Worm (Caenorhabditis elegans) whole organism, L2 larva: Measurements from ENCODE around the gene skr-10.

ENCODE experiments used
- C34F6.9 ChIP-seq: fragments of 150-350 bp; optimal IDR thresholded peaks from 2 replicates; lab custom pipeline; 2014; ENCODE audit warnings: missing biosample characterization, missing genetic modification characterization
- F13H6.1 ChIP-seq: sonication (generic microtip); optimal IDR thresholded peaks from 2 replicates; lab custom pipeline; 2016; ENCODE audit warnings: missing genetic modification characterization, missing compliant biosample characterization
- R02D3.7 ChIP-seq: fragments of 150-350 bp; optimal IDR thresholded peaks from 2 replicates; lab custom pipeline; 2014; ENCODE audit warnings: missing biosample characterization, missing genetic modification characterization
- Y55F3AM.14 ChIP-seq: fragments of 200-800 bp; sonication (Bioruptor generic); optimal IDR thresholded peaks from 2 replicates; lab custom pipeline; 2018; ENCODE audit warnings: mild to moderate bottlenecking, missing genetic modification characterization, missing compliant biosample characterization
- ZK546.5 ChIP-seq: sonication (generic microtip); optimal IDR thresholded peaks from 2 replicates; lab custom pipeline; 2017; ENCODE audit warnings: missing biosample characterization, missing genetic modification characterization
- alr-1 ChIP-seq: fragments of 150-350 bp; optimal IDR thresholded peaks from 2 replicates; lab custom pipeline; 2014; ENCODE audit warnings: missing biosample characterization, missing genetic modification characterization
- aly-2 ChIP-seq: fragments of 150-350 bp; optimal IDR thresholded peaks from 2 replicates; lab custom pipeline; 2014; ENCODE audit warnings: missing biosample characterization, missing genetic modification characterization
- ama-1 ChIP-seq: fragments of 150-350 bp; optimal IDR thresholded peaks from 2 replicates; lab custom pipeline; 2018; ENCODE audit warnings: inconsistent platforms
- blmp-1 ChIP-seq: sonication (generic microtip); optimal IDR thresholded peaks from 2 replicates; lab custom pipeline; 2017; ENCODE audit warnings: missing genetic modification characterization, mild to moderate bottlenecking, missing compliant biosample characterization, antibody characterized with exemption, moderate library complexity; ENCODE audit not compliant: insufficient read depth
- ceh-16 ChIP-seq: fragments of 150-350 bp; optimal IDR thresholded peaks from 2 replicates; lab custom pipeline; 2014; ENCODE audit warnings: missing biosample characterization, missing genetic modification characterization
- ceh-82 ChIP-seq: fragments of 150-350 bp; optimal IDR thresholded peaks from 2 replicates; lab custom pipeline; 2014; ENCODE audit warnings: missing biosample characterization, missing genetic modification characterization
- crh-2 ChIP-seq: sonication (generic microtip); optimal IDR thresholded peaks from 2 replicates; lab custom pipeline; 2017; ENCODE audit warnings: missing biosample characterization, missing genetic modification characterization
- dmd-4 ChIP-seq: sonication (generic microtip); optimal IDR thresholded peaks from 2 replicates; lab custom pipeline; 2017; ENCODE audit warnings: missing biosample characterization, missing genetic modification characterization
- egl-27 ChIP-seq: sonication (generic microtip); optimal IDR thresholded peaks from 3 replicates; lab custom pipeline; 2017; ENCODE audit warnings: missing biosample characterization, missing genetic modification reagents, missing genetic modification characterization
- elt-1 ChIP-seq: fragments of 150-350 bp; optimal IDR thresholded peaks from 2 replicates; lab custom pipeline; 2014; ENCODE audit warnings: missing biosample characterization, missing genetic modification characterization
- elt-3 ChIP-seq: sonication (generic microtip); optimal IDR thresholded peaks from 2 replicates; lab custom pipeline; 2017; ENCODE audit warnings: missing biosample characterization, missing genetic modification characterization
- fos-1 ChIP-seq: fragments of 150-350 bp; optimal IDR thresholded peaks from 2 replicates; lab custom pipeline; 2014; ENCODE audit warnings: missing biosample characterization, missing genetic modification characterization
- gmeb-1 ChIP-seq: fragments of 150-350 bp; optimal IDR thresholded peaks from 2 replicates; lab custom pipeline; 2014; ENCODE audit warnings: missing biosample characterization, missing genetic modification characterization
- lin-11 ChIP-seq: fragments of 150-350 bp; sonication (generic microtip); optimal IDR thresholded peaks from 2 replicates; lab custom pipeline; 2014; ENCODE audit warnings: missing biosample characterization, missing genetic modification characterization, inconsistent platforms, mixed read lengths
- lin-13 ChIP-seq: fragments of 150-350 bp; optimal IDR thresholded peaks from 2 replicates; lab custom pipeline; 2014; ENCODE audit warnings: missing biosample characterization, missing genetic modification reagents, missing genetic modification characterization
- lin-39 ChIP-seq: fragments of 150-350 bp; optimal IDR thresholded peaks from 2 replicates; lab custom pipeline; 2014; ENCODE audit warnings: missing biosample characterization, missing genetic modification reagents, missing genetic modification characterization
- lsy-2 ChIP-seq, 2 experiments: fragments of 150-350 bp in 1 of 2; sonication (generic microtip) in 1 of 2; optimal IDR thresholded peaks; 2 replicates each; lab custom pipeline; 2014 to 2017; ENCODE audit warnings: missing biosample characterization in 2 of 2, missing genetic modification characterization in 2 of 2
- mab-5 ChIP-seq: fragments of 150-350 bp; optimal IDR thresholded peaks from 2 replicates; lab custom pipeline; 2014; ENCODE audit warnings: missing biosample characterization, missing genetic modification characterization
- mbf-1 ChIP-seq: sonication (generic microtip); optimal IDR thresholded peaks from 2 replicates; lab custom pipeline; 2017; ENCODE audit warnings: missing biosample characterization, missing genetic modification characterization
- mdl-1 ChIP-seq, 2 experiments: fragments of 150-350 bp in 1 of 2; sonication (generic microtip) in 1 of 2; optimal IDR thresholded peaks; 2 replicates each; lab custom pipeline; 2017; ENCODE audit warnings: missing biosample characterization in 2 of 2, missing genetic modification characterization in 2 of 2
- nhr-10 ChIP-seq: sonication (generic microtip); optimal IDR thresholded peaks from 2 replicates; lab custom pipeline; 2017; ENCODE audit warnings: missing biosample characterization, missing genetic modification characterization
- nhr-11 ChIP-seq: fragments of 150-350 bp; optimal IDR thresholded peaks from 2 replicates; lab custom pipeline; 2014; ENCODE audit warnings: missing biosample characterization, missing genetic modification characterization
- nhr-12 ChIP-seq: fragments of 150-350 bp; optimal IDR thresholded peaks from 2 replicates; lab custom pipeline; 2014; ENCODE audit warnings: missing biosample characterization, missing genetic modification characterization
- nhr-129 ChIP-seq: fragments of 150-350 bp; optimal IDR thresholded peaks from 2 replicates; lab custom pipeline; 2014; ENCODE audit warnings: missing biosample characterization, missing genetic modification characterization
- nhr-21 ChIP-seq: fragments of 150-350 bp; optimal IDR thresholded peaks from 2 replicates; lab custom pipeline; 2014; ENCODE audit warnings: missing biosample characterization, missing genetic modification characterization
- nhr-23 ChIP-seq: fragments of 150-350 bp; optimal IDR thresholded peaks from 2 replicates; lab custom pipeline; 2014; ENCODE audit warnings: missing biosample characterization, missing genetic modification reagents, missing genetic modification characterization
- nhr-237 ChIP-seq: fragments of 150-350 bp; optimal IDR thresholded peaks from 2 replicates; lab custom pipeline; 2014; ENCODE audit warnings: missing biosample characterization, missing genetic modification characterization
- nhr-25 ChIP-seq: fragments of 150-350 bp; sonication (generic microtip); optimal IDR thresholded peaks from 3 replicates; lab custom pipeline; 2014; ENCODE audit warnings: missing biosample characterization, missing genetic modification characterization
- nhr-6 ChIP-seq: fragments of 150-350 bp; optimal IDR thresholded peaks from 2 replicates; lab custom pipeline; 2014; ENCODE audit warnings: missing biosample characterization, missing genetic modification characterization
- nhr-77 ChIP-seq: fragments of 150-350 bp; optimal IDR thresholded peaks from 2 replicates; lab custom pipeline; 2014; ENCODE audit warnings: missing biosample characterization, missing genetic modification characterization
- peb-1 ChIP-seq: fragments of 150-350 bp; optimal IDR thresholded peaks from 2 replicates; lab custom pipeline; 2014; ENCODE audit warnings: missing biosample characterization, missing genetic modification characterization
- sem-4 ChIP-seq: fragments of 150-350 bp; optimal IDR thresholded peaks from 2 replicates; lab custom pipeline; 2014; ENCODE audit warnings: missing biosample characterization, missing genetic modification reagents, missing genetic modification characterization
- skn-1 ChIP-seq: sonication (generic microtip); optimal IDR thresholded peaks from 2 replicates; lab custom pipeline; 2017; ENCODE audit warnings: missing biosample characterization, missing genetic modification characterization
- sma-3 ChIP-seq: sonication (generic microtip); optimal IDR thresholded peaks from 2 replicates; lab custom pipeline; 2016; ENCODE audit warnings: missing genetic modification reagents, missing genetic modification characterization, missing compliant biosample characterization
- sma-9 ChIP-seq, 2 experiments: fragments of 150-350 bp in 1 of 2; sonication (generic microtip) in 1 of 2; optimal IDR thresholded peaks; 2 replicates each; lab custom pipeline; 2014 to 2016; ENCODE audit warnings: missing genetic modification characterization in 2 of 2, mild to moderate bottlenecking in 1 of 2, missing biosample characterization in 1 of 2, missing compliant biosample characterization in 1 of 2, missing genetic modification reagents in 1 of 2, moderate library complexity in 1 of 2
- snpc-4 ChIP-seq: fragments of 150-350 bp; optimal IDR thresholded peaks from 2 replicates; lab custom pipeline; 2014; ENCODE audit warnings: missing biosample characterization, missing genetic modification characterization
- unc-39 ChIP-seq: fragments of 150-350 bp; optimal IDR thresholded peaks from 2 replicates; lab custom pipeline; 2014; ENCODE audit warnings: missing biosample characterization, missing genetic modification characterization
- unc-55 ChIP-seq: fragments of 150-350 bp; sonication (generic microtip); optimal IDR thresholded peaks from 3 replicates; lab custom pipeline; 2014; ENCODE audit warnings: missing biosample characterization, missing genetic modification reagents, missing genetic modification characterization
- unc-62 ChIP-seq: fragments of 150-350 bp; optimal IDR thresholded peaks from 2 replicates; lab custom pipeline; 2014; ENCODE audit warnings: missing biosample characterization, missing genetic modification reagents, missing genetic modification characterization
- zag-1 ChIP-seq: fragments of 150-350 bp; optimal IDR thresholded peaks from 2 replicates; lab custom pipeline; 2014; ENCODE audit warnings: missing biosample characterization, missing genetic modification characterization
- ztf-1 ChIP-seq: fragments of 200-800 bp; sonication (Bioruptor generic); conservative IDR thresholded peaks from 2 replicates; pipeline ENCODE4 v1.3.6; 2022; ENCODE audit warnings: missing genetic modification characterization, missing compliant biosample characterization
- ztf-11 ChIP-seq: sonication (generic microtip); optimal IDR thresholded peaks from 2 replicates; lab custom pipeline; 2017; ENCODE audit warnings: missing biosample characterization, missing genetic modification characterization
- ztf-4 ChIP-seq: fragments of 150-350 bp; optimal IDR thresholded peaks from 2 replicates; lab custom pipeline; 2014; ENCODE audit warnings: missing biosample characterization, missing genetic modification characterization

Gene skr-10

DNA sequence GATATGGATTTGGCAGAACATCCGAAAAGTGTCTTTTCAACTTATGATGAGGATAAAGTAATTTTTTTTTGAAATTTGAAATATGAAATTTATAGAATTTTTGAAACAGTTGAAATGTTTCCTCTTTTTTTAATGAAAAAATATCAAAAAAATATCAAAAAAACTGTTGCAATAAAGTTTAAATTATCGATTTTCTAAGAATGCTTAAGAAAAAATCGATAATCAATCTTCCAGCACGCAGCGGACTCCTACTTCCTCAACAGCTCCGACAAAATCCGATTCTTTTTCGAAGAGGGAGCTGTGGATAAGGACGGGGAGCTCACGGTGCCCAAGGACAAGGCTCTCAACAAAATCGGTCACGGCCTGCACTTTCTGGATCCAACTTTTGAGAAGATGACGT lies 15.9 kb upstream of the skr-10 start:
- TF ChIP-seq mbf-1 (tag; lab: Kevin White, UChicago) (no peak), mdl-1 (tag; optimal IDR thresholded peaks at IDR 0.05; lab: Kevin White, UChicago) (no peak), unc-39 (tag; lab: Kevin White, UChicago) (no peak), dmd-4 (tag; lab: Kevin White, UChicago) (no peak), ztf-11 (tag; lab: Kevin White, UChicago) (no peak), mab-5 (tag; lab: Kevin White, UChicago) (no peak), Y55F3AM.14 (no peak), nhr-77 (tag; lab: Kevin White, UChicago) (no peak), crh-2 (tag; lab: Kevin White, UChicago) (no peak), zag-1 (tag; lab: Kevin White, UChicago) (no peak), nhr-12 (tag; lab: Kevin White, UChicago) (no peak), sem-4 (tag; lab: Kevin White, UChicago) (no peak), ceh-16 (tag; lab: Kevin White, UChicago) (no peak), skn-1 (tag; lab: Kevin White, UChicago) (no peak), sma-9 (GFP tag; optimal IDR thresholded peaks at IDR 0.05; lab: Kevin White, UChicago) (no peak), sma-9 (tag; optimal IDR thresholded peaks at IDR 0.05; lab: Kevin White, UChicago) (no peak), nhr-129 (tag; lab: Kevin White, UChicago) (no peak), ztf-1 (GFP tag; lab: Robert Waterston, UW) (no peak), unc-62 (GFP tag; lab: Kevin White, UChicago) (no peak)
- TF ChIP-seq, all 48 proteins: peak for 0

DNA sequence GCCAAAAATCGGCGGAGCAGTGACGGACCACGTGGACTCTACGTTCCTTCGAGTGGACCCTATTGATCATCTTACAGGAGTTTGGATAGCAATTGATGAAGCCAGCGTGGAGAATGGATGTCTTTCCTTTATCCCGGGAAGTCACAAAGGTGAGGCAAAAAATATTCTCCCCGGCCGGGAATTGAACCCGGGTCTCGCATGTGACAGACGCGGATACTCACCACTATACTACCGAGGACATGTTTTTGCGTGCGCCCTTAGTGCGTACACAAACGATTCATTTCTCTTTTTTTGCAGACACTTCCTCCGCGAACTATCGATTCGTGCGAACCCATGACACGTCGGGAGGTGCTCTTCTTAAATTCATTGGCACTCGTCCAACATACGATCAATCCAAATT lies 15.4 kb upstream of the skr-10 start:
- TF ChIP-seq blmp-1 = no peak
- TF ChIP-seq lin-11 (tag; lab: Kevin White, UChicago) = no peak
- no peak for TF ChIP-seq ceh-16 (tag; lab: Kevin White, UChicago)
- no peak for TF ChIP-seq unc-39 (tag; lab: Kevin White, UChicago)
- peak; percentile 60 for TF ChIP-seq nhr-129 (tag; lab: Kevin White, UChicago)
- no peak for TF ChIP-seq lsy-2 (tag; optimal IDR thresholded peaks at IDR 0.05; lab: Kevin White, UChicago)
- TF ChIP-seq lin-39 (tag; lab: Kevin White, UChicago) = no peak
- TF ChIP-seq mab-5 (tag; lab: Kevin White, UChicago) = no peak
- no peak for TF ChIP-seq sem-4 (tag; lab: Kevin White, UChicago)
- no peak for TF ChIP-seq nhr-77 (tag; lab: Kevin White, UChicago)
- TF ChIP-seq dmd-4 (tag; lab: Kevin White, UChicago) = no peak
- no peak for TF ChIP-seq nhr-11 (tag; lab: Kevin White, UChicago)
- TF ChIP-seq nhr-23 = no peak
- no peak for TF ChIP-seq egl-27 (tag; lab: Kevin White, UChicago)
- TF ChIP-seq ztf-1 (GFP tag; lab: Robert Waterston, UW) = no peak
- TF ChIP-seq nhr-25 = no peak
- TF ChIP-seq alr-1 (tag; lab: Kevin White, UChicago) = no peak
- no peak for TF ChIP-seq fos-1 (tag; lab: Kevin White, UChicago)
- peak in 1 of 2 experiments; percentile 1 for TF ChIP-seq mdl-1 (tag; optimal IDR thresholded peaks at IDR 0.05; lab: Kevin White, UChicago)
- no peak for TF ChIP-seq skn-1 (tag; lab: Kevin White, UChicago)
- TF ChIP-seq elt-3 (tag; lab: Kevin White, UChicago) = no peak
- no peak for TF ChIP-seq crh-2 (tag; lab: Kevin White, UChicago)
- TF ChIP-seq Y55F3AM.14 = peak; percentile 5
- no peak for TF ChIP-seq snpc-4
- no peak for TF ChIP-seq R02D3.7 (tag; lab: Kevin White, UChicago)
- no peak for TF ChIP-seq F13H6.1 (tag; lab: Kevin White, UChicago)
- peak; percentile 13 for TF ChIP-seq sma-9 (GFP tag; optimal IDR thresholded peaks at IDR 0.05; lab: Kevin White, UChicago)
- no peak for TF ChIP-seq sma-9 (tag; optimal IDR thresholded peaks at IDR 0.05; lab: Kevin White, UChicago)
- TF ChIP-seq unc-62 (GFP tag; lab: Kevin White, UChicago) = no peak
- no peak for TF ChIP-seq C34F6.9 (tag; lab: Kevin White, UChicago)
- no peak for TF ChIP-seq ztf-4 (tag; lab: Kevin White, UChicago)
- no peak for TF ChIP-seq nhr-237 (tag; lab: Kevin White, UChicago)
- TF ChIP-seq nhr-21 (tag; lab: Kevin White, UChicago) = no peak
- TF ChIP-seq zag-1 (tag; lab: Kevin White, UChicago) = no peak
- TF ChIP-seq sma-3 (GFP tag; lab: Kevin White, UChicago) = peak; percentile 13
- TF ChIP-seq ama-1 (lab: Kevin White, UChicago) = no peak
- TF ChIP-seq aly-2 (tag; lab: Kevin White, UChicago) = no peak
- no peak for TF ChIP-seq nhr-12 (tag; lab: Kevin White, UChicago)
- peak; percentile 28 for TF ChIP-seq gmeb-1
- no peak for TF ChIP-seq elt-1
- no peak for TF ChIP-seq nhr-10 (tag; lab: Kevin White, UChicago)
- TF ChIP-seq peb-1 (tag; lab: Kevin White, UChicago) = no peak
- no peak for TF ChIP-seq ceh-82
- TF ChIP-seq unc-55 (GFP tag; lab: Kevin White, UChicago) = peak; percentile 34
- TF ChIP-seq lin-13 (GFP tag; lab: Kevin White, UChicago) = no peak
- TF ChIP-seq ztf-11 (tag; lab: Kevin White, UChicago) = no peak
- no peak for TF ChIP-seq mbf-1 (tag; lab: Kevin White, UChicago)
- no peak for TF ChIP-seq ZK546.5
- no peak for TF ChIP-seq nhr-6 (tag; lab: Kevin White, UChicago)
